Fruit fly (Drosophila melanogaster): Measurements from ENCODE around the gene beg.
A peak's percentile ranks its signal among the peaks of the same experiment; 100 is the strongest.

The beg gene

dm6 chr3L:17004218-17004759, 31.2 kb upstream of the beg start (continued):
- TF ChIP-seq hbn (GFP tag; IDR thresholded peaks at IDR 0.05; ENCODE audit: partially characterized antibody) (no peak), toy (GFP tag; IDR thresholded peaks at IDR 0.05) (peak; percentile 58; the same call in 1 of the 2 replicates), salm (tag; optimal IDR thresholded peaks at IDR 0.05) (peak; percentile 79), CG31224 (GFP tag; IDR thresholded peaks at IDR 0.05) (peak; percentile 75), MTF-1 (GFP tag; optimal IDR thresholded peaks at IDR 0.05; ENCODE audit: borderline replicate concordance) (peak; percentile 19), cad (GFP tag; optimal IDR thresholded peaks at IDR 0.05) (no peak), CG30020 (tag; optimal IDR thresholded peaks at IDR 0.05) (peak; percentile 55), row (GFP tag; IDR thresholded peaks at IDR 0.05) (peak; percentile 83), caup (GFP tag; optimal IDR thresholded peaks at IDR 0.05; ENCODE audit: severe bottlenecking) (peak; percentile 81), kah (GFP tag; optimal IDR thresholded peaks at IDR 0.05) (peak; percentile 57), crol (GFP tag; IDR thresholded peaks at IDR 0.05) (peak; percentile 89), CG1603 (tag; optimal IDR thresholded peaks at IDR 0.05) (peak; percentile 71), Sry-β (GFP tag; optimal IDR thresholded peaks at IDR 0.05) (no peak), ssp (GFP tag; IDR thresholded peaks at IDR 0.05) (peak; percentile 77), crp (GFP tag; optimal IDR thresholded peaks at IDR 0.05) (peak in 1 of 2 experiments; percentile 22), tna (GFP tag; IDR thresholded peaks at IDR 0.05; ENCODE audit: partially characterized antibody) (no peak), bbx (GFP tag; IDR thresholded peaks at IDR 0.05; ENCODE audit: partially characterized antibody) (no peak), h (optimal IDR thresholded peaks at IDR 0.05) (no peak), Dip2 (GFP tag; IDR thresholded peaks at IDR 0.05) (peak; percentile 29; the same call in 1 of the 2 replicates), zen2 (GFP tag; IDR thresholded peaks at IDR 0.05; ENCODE audit: partially characterized antibody) (no peak), lilli (GFP tag; optimal IDR thresholded peaks at IDR 0.05) (peak; percentile 88), eyg (GFP tag; optimal IDR thresholded peaks at IDR 0.05) (peak; percentile 89), Nf-YB (GFP tag; optimal IDR thresholded peaks at IDR 0.05) (peak; percentile 76), cato (GFP tag; optimal IDR thresholded peaks at IDR 0.05; ENCODE audit: borderline replicate concordance) (peak; percentile 67), dmrt99B (tag; optimal IDR thresholded peaks at IDR 0.05) (peak; percentile 93), BEAF-32 (GFP tag; optimal IDR thresholded peaks at IDR 0.05) (no peak), Atf-2 (GFP tag; optimal IDR thresholded peaks at IDR 0.05) (peak; percentile 89), slou (GFP tag; optimal IDR thresholded peaks at IDR 0.05) (peak; percentile 73), CG16815 (GFP tag; optimal IDR thresholded peaks at IDR 0.05) (peak; percentile 73), en (GFP tag; optimal IDR thresholded peaks at IDR 0.05) (peak; percentile 85), dpn (GFP tag; optimal IDR thresholded peaks at IDR 0.05) (peak; percentile 88 to 90), Dad (GFP tag; optimal IDR thresholded peaks at IDR 0.05) (peak; percentile 84), CG3838 (GFP tag; optimal IDR thresholded peaks at IDR 0.05) (peak; percentile 76), amos (GFP tag; IDR thresholded peaks at IDR 0.05; ENCODE audit: partially characterized antibody) (no peak), Fer3 (tag; optimal IDR thresholded peaks at IDR 0.05) (peak; percentile 75), fd3F (GFP tag; optimal IDR thresholded peaks at IDR 0.05) (peak; percentile 88), gsb (GFP tag; IDR thresholded peaks at IDR 0.05) (peak; percentile 79), gfzf (GFP tag; optimal IDR thresholded peaks at IDR 0.05) (no peak), exex (tag; optimal IDR thresholded peaks at IDR 0.05) (no peak), CG6689 (GFP tag; IDR thresholded peaks at IDR 0.05) (peak; percentile 89), Hsf (GFP tag; optimal IDR thresholded peaks at IDR 0.05) (peak; percentile 90), crc (GFP tag; optimal IDR thresholded peaks at IDR 0.05) (peak; percentile 88), CG13424 (tag; optimal IDR thresholded peaks at IDR 0.05) (peak; percentile 87), Aef1 (GFP tag; IDR thresholded peaks at IDR 0.05) (peak; percentile 86), Hand (GFP tag; optimal IDR thresholded peaks at IDR 0.05) (peak; percentile 76), CG12155 (GFP tag; optimal IDR thresholded peaks at IDR 0.05) (peak; percentile 73), Oaz (GFP tag; IDR thresholded peaks at IDR 0.05) (peak; percentile 80), pnt (GFP tag; optimal IDR thresholded peaks at IDR 0.05) (peak; percentile 89), YL-1 (GFP tag; optimal IDR thresholded peaks at IDR 0.05) (peak; percentile 10)

All from whole organism, embryonic.